Fruit fly (Drosophila melanogaster) whole organism, embryonic: ENCODE results near the gene ATPsynepsilonL.

Experiments
- CG10274 ChIP-seq: fragments of 200-800 bp; sonication (Bioruptor generic); optimal IDR thresholded peaks from 3 replicates; lab custom pipeline; 2017; ENCODE audit warnings: missing biosample characterization, mild to moderate bottlenecking, missing genetic modification characterization
- CG10321 ChIP-seq: fragments of 200-800 bp; sonication (Bioruptor generic); IDR thresholded peaks from 2 replicates; pipeline ENCODE4 v1.3.6; 2022; ENCODE audit warnings: missing biosample characterization, missing genetic modification characterization
- CG10431 ChIP-seq: fragments of 200-800 bp; sonication (Bioruptor generic); optimal IDR thresholded peaks from 3 replicates; lab custom pipeline; 2018; ENCODE audit warnings: missing biosample characterization, mild to moderate bottlenecking, missing genetic modification characterization
- CG10979 ChIP-seq: fragments of 200-800 bp; sonication (Bioruptor generic); optimal IDR thresholded peaks from 2 replicates; lab custom pipeline; 2018; ENCODE audit warnings: missing biosample characterization, mild to moderate bottlenecking, missing genetic modification characterization, moderate library complexity
- CG14050 ChIP-seq: fragments of 200-800 bp; sonication (Bioruptor generic); IDR thresholded peaks from 3 replicates; pipeline ENCODE4 v1.3.6; 2022; ENCODE audit warnings: missing biosample characterization, missing genetic modification characterization
- CG14667 ChIP-seq: fragments of 200-800 bp; sonication (Bioruptor generic); IDR thresholded peaks from 2 replicates; pipeline ENCODE4 v1.3.6; 2022; ENCODE audit warnings: missing biosample characterization, missing genetic modification characterization
- CG14860 ChIP-seq: fragments of 200-800 bp; sonication (Bioruptor generic); IDR thresholded peaks from 3 replicates; pipeline ENCODE4 v1.3.6; 2022; ENCODE audit warnings: missing biosample characterization, missing genetic modification characterization; ENCODE audit not compliant: partially characterized antibody
- CG1529 ChIP-seq: fragments of 200-800 bp; sonication (Bioruptor generic); optimal IDR thresholded peaks from 3 replicates; lab custom pipeline; 2018; ENCODE audit warnings: missing biosample characterization, missing genetic modification characterization
- CG1603 ChIP-seq: fragments of 200-800 bp; sonication (Bioruptor generic); optimal IDR thresholded peaks from 2 replicates; lab custom pipeline; 2019; ENCODE audit warnings: missing biosample characterization, mild to moderate bottlenecking, missing genetic modification characterization, moderate library complexity
- CG17328 ChIP-seq: fragments of 200-800 bp; sonication (Bioruptor generic); IDR thresholded peaks from 2 replicates; pipeline ENCODE4 v1.3.6; 2022; ENCODE audit warnings: missing biosample characterization, missing genetic modification characterization
- CG17568 ChIP-seq: fragments of 200-800 bp; sonication (Bioruptor generic); optimal IDR thresholded peaks from 2 replicates; lab custom pipeline; 2018; ENCODE audit warnings: missing biosample characterization, mild to moderate bottlenecking, missing genetic modification characterization, moderate library complexity
- CG17829 ChIP-seq: fragments of 200-800 bp; optimal IDR thresholded peaks from 2 replicates; lab custom pipeline; 2019; ENCODE audit warnings: missing biosample characterization, mild to moderate bottlenecking, missing genetic modification characterization, moderate library complexity
- CG18599 ChIP-seq: fragments of 200-800 bp; sonication (Bioruptor generic); optimal IDR thresholded peaks from 3 replicates; lab custom pipeline; 2017; ENCODE audit warnings: missing biosample characterization, missing genetic modification characterization, mild to moderate bottlenecking, moderate library complexity, missing genetic modification reagents
- CG3995 ChIP-seq: fragments of 200-800 bp; sonication (Bioruptor generic); optimal IDR thresholded peaks from 3 replicates; lab custom pipeline; 2016; ENCODE audit warnings: missing biosample characterization, missing genetic modification characterization
- CG4282 ChIP-seq: fragments of 200-800 bp; sonication (Bioruptor generic); optimal IDR thresholded peaks from 2 replicates; lab custom pipeline; 2016; ENCODE audit warnings: missing biosample characterization, missing genetic modification characterization
- CG4617 ChIP-seq: fragments of 200-800 bp; sonication (Bioruptor generic); optimal IDR thresholded peaks from 3 replicates; lab custom pipeline; 2016; ENCODE audit warnings: missing biosample characterization, missing genetic modification characterization, borderline replicate concordance
- CG8359 ChIP-seq: fragments of 200-800 bp; sonication (Bioruptor generic); optimal IDR thresholded peaks from 2 replicates; lab custom pipeline; 2017; ENCODE audit warnings: missing biosample characterization, mild to moderate bottlenecking, missing genetic modification characterization, borderline replicate concordance
- CG8924 ChIP-seq: fragments of 200-800 bp; optimal IDR thresholded peaks from 3 replicates; lab custom pipeline; 2019; ENCODE audit warnings: missing biosample characterization, mild to moderate bottlenecking, missing genetic modification characterization, moderate library complexity
- CG9817 ChIP-seq: fragments of 200-800 bp; sonication (Bioruptor generic); optimal IDR thresholded peaks from 2 replicates; lab custom pipeline; 2018; ENCODE audit warnings: missing biosample characterization, mild to moderate bottlenecking, missing genetic modification characterization, moderate library complexity
- Deaf1 ChIP-seq: fragments of 200-800 bp; optimal IDR thresholded peaks from 3 replicates; lab custom pipeline; 2019; ENCODE audit warnings: missing biosample characterization, mild to moderate bottlenecking, missing genetic modification characterization, moderate library complexity
- Doc2 ChIP-seq: fragments of 200-800 bp; sonication (Bioruptor generic); IDR thresholded peaks from 2 replicates; pipeline ENCODE4 v1.3.6; 2022; ENCODE audit warnings: missing biosample characterization, missing genetic modification characterization
- H15 ChIP-seq: fragments of 200-800 bp; sonication (Bioruptor generic); IDR thresholded peaks from 3 replicates; pipeline ENCODE4 v1.3.6; 2022; ENCODE audit warnings: missing biosample characterization, missing genetic modification characterization
- HLH4C ChIP-seq: fragments of 200-800 bp; sonication (Bioruptor generic); IDR thresholded peaks from 3 replicates; pipeline ENCODE4 v1.3.6; 2022; ENCODE audit warnings: missing biosample characterization, missing genetic modification characterization; ENCODE audit not compliant: partially characterized antibody
- Hsf ChIP-seq: fragments of 200-800 bp; sonication (Bioruptor generic); optimal IDR thresholded peaks from 3 replicates; lab custom pipeline; 2016; ENCODE audit warnings: missing biosample characterization, missing genetic modification characterization
- Med ChIP-seq: fragments of 200-800 bp; sonication (Bioruptor generic); peaks from one replicate; lab custom pipeline; 2016; ENCODE audit warnings: missing biosample characterization, missing genetic modification characterization, mild to moderate bottlenecking, inconsistent platforms, moderate library complexity
- Meics ChIP-seq: fragments of 200-800 bp; sonication (Bioruptor generic); optimal IDR thresholded peaks from 2 replicates; lab custom pipeline; 2017; ENCODE audit warnings: missing biosample characterization, mild to moderate bottlenecking, missing genetic modification characterization
- Mes4 ChIP-seq: fragments of 200-800 bp; sonication (Bioruptor generic); optimal IDR thresholded peaks from 2 replicates; lab custom pipeline; 2016; ENCODE audit warnings: missing biosample characterization, missing genetic modification characterization
- Mrtf ChIP-seq: fragments of 200-800 bp; sonication (Bioruptor generic); IDR thresholded peaks from 3 replicates; pipeline ENCODE4 v1.3.6; 2022; ENCODE audit warnings: missing biosample characterization, missing genetic modification characterization
- Trl ChIP-seq, 3 experiments: fragments of >200 bp in 2 of 3; fragments of 200-800 bp in 1 of 3; sonication (Bioruptor generic) in 1 of 3; optimal IDR thresholded peaks; 2 replicates in 1 of 3; 3 replicates in 2 of 3; lab custom pipeline; 2016 to 2017; ENCODE audit warnings: missing biosample characterization in 1 of 3, missing genetic modification characterization in 1 of 3
- ab ChIP-seq: fragments of 200-800 bp; sonication (Bioruptor generic); optimal IDR thresholded peaks from 2 replicates; lab custom pipeline; 2016; ENCODE audit warnings: missing biosample characterization, missing genetic modification characterization
- ap ChIP-seq: fragments of 200-800 bp; sonication (Bioruptor generic); IDR thresholded peaks from 2 replicates; pipeline ENCODE4 v1.3.6; 2022; ENCODE audit warnings: missing biosample characterization, missing genetic modification characterization
- bsh ChIP-seq, 2 experiments: fragments of 200-800 bp; sonication (Bioruptor generic); optimal IDR thresholded peaks; 2 replicates each; lab custom pipeline; 2017 to 2018; ENCODE audit warnings: mild to moderate bottlenecking in 2 of 2, missing biosample characterization in 2 of 2, missing genetic modification characterization in 2 of 2, moderate library complexity in 1 of 2
- chinmo ChIP-seq: fragments of 200-800 bp; sonication (Bioruptor generic); IDR thresholded peaks from 4 replicates; pipeline ENCODE4 v1.3.6; 2022; ENCODE audit warnings: missing biosample characterization, missing genetic modification characterization; ENCODE audit not compliant: partially characterized antibody
- chm ChIP-seq: fragments of 200-800 bp; sonication (Bioruptor generic); IDR thresholded peaks from 2 replicates; pipeline ENCODE4 v1.3.6; 2022; ENCODE audit warnings: missing biosample characterization, missing genetic modification characterization
- dimm ChIP-seq: fragments of 200-800 bp; sonication (Bioruptor generic); IDR thresholded peaks from 2 replicates; pipeline ENCODE4 v1.3.6; 2022; ENCODE audit warnings: missing biosample characterization, missing genetic modification characterization
- fd64A ChIP-seq: fragments of 200-800 bp; sonication (Bioruptor generic); optimal IDR thresholded peaks from 3 replicates; lab custom pipeline; 2018; ENCODE audit warnings: missing biosample characterization, mild to moderate bottlenecking, missing genetic modification characterization
- gcm ChIP-seq: fragments of 200-800 bp; sonication (Bioruptor generic); optimal IDR thresholded peaks from 2 replicates; lab custom pipeline; 2019; ENCODE audit warnings: missing biosample characterization, mild to moderate bottlenecking, missing genetic modification characterization, moderate library complexity
- grn ChIP-seq: fragments of 200-800 bp; sonication (Bioruptor generic); optimal IDR thresholded peaks from 3 replicates; lab custom pipeline; 2017; ENCODE audit warnings: missing biosample characterization, missing genetic modification characterization
- ham ChIP-seq: fragments of 200-800 bp; sonication (Bioruptor generic); IDR thresholded peaks from 2 replicates; pipeline ENCODE4 v1.3.6; 2022; ENCODE audit warnings: missing biosample characterization, missing genetic modification characterization
- lab ChIP-seq: fragments of 200-800 bp; sonication (Bioruptor generic); optimal IDR thresholded peaks from 3 replicates; lab custom pipeline; 2017; ENCODE audit warnings: missing biosample characterization, missing genetic modification characterization, mild to moderate bottlenecking, moderate library complexity, missing genetic modification reagents
- nerfin-1 ChIP-seq: fragments of 200-800 bp; sonication (Bioruptor generic); optimal IDR thresholded peaks from 3 replicates; lab custom pipeline; 2019; ENCODE audit warnings: missing biosample characterization, mild to moderate bottlenecking, missing genetic modification characterization, moderate library complexity
- p53 ChIP-seq: fragments of 200-800 bp; sonication (Bioruptor generic); optimal IDR thresholded peaks from 2 replicates; lab custom pipeline; 2016; ENCODE audit warnings: missing biosample characterization, missing genetic modification characterization
- pros ChIP-seq: fragments of 200-800 bp; sonication (Bioruptor generic); optimal IDR thresholded peaks from 3 replicates; lab custom pipeline; 2019; ENCODE audit warnings: missing biosample characterization, mild to moderate bottlenecking, missing genetic modification characterization, moderate library complexity
- ranshi ChIP-seq: fragments of 200-800 bp; sonication (Bioruptor generic); IDR thresholded peaks from 2 replicates; pipeline ENCODE4 v1.3.6; 2022; ENCODE audit warnings: missing biosample characterization, missing genetic modification characterization
- sens ChIP-seq: fragments of 200-800 bp; sonication (Bioruptor generic); peaks from one replicate; lab custom pipeline; 2016; ENCODE audit warnings: missing biosample characterization, missing genetic modification characterization
- sqz ChIP-seq: fragments of 200-800 bp; sonication (Bioruptor generic); optimal IDR thresholded peaks from 3 replicates; lab custom pipeline; 2018; ENCODE audit warnings: missing biosample characterization, mild to moderate bottlenecking, missing genetic modification characterization
- stwl ChIP-seq: fragments of 200-800 bp; sonication (Bioruptor generic); optimal IDR thresholded peaks from 3 replicates; lab custom pipeline; 2018; ENCODE audit warnings: missing biosample characterization, mild to moderate bottlenecking, missing genetic modification characterization, moderate library complexity
- tin ChIP-seq: fragments of 200-800 bp; sonication (Bioruptor generic); optimal IDR thresholded peaks from 3 replicates; lab custom pipeline; 2016; ENCODE audit warnings: missing biosample characterization, missing genetic modification characterization
- wdn ChIP-seq: fragments of 200-800 bp; sonication (Bioruptor generic); IDR thresholded peaks from 2 replicates; pipeline ENCODE4 v1.3.6; 2022; ENCODE audit warnings: missing biosample characterization, missing genetic modification characterization

Gene ATPsynepsilonL

dm6 chr3R:10132906-10133416 lies 11.4 kb downstream of the ATPsynepsilonL start (continued):
- TF ChIP-seq ranshi: no peak
- TF ChIP-seq CG10431 (GFP tag; lab: Kevin White, UChicago): no peak
- no peak for TF ChIP-seq p53 (GFP tag; lab: Kevin White, UChicago)
- TF ChIP-seq ab (GFP tag; lab: Kevin White, UChicago): no peak
- peak; percentile 40 for TF ChIP-seq Deaf1
- TF ChIP-seq Meics (GFP tag; lab: Kevin White, UChicago): peak; percentile 82
- TF ChIP-seq stwl: peak; percentile 26
- peak; percentile 53 for TF ChIP-seq lab (GFP tag; lab: Kevin White, UChicago)
- TF ChIP-seq bsh (GFP tag; optimal IDR thresholded peaks at IDR 0.05; lab: Kevin White, UChicago): peak in 1 of 2 experiments; percentile 15
- TF ChIP-seq CG18599: peak; percentile 45
- peak; percentile 2 for TF ChIP-seq CG10979 (tag; lab: Kevin White, UChicago)
- TF ChIP-seq CG8924: peak; percentile 15
- no peak for TF ChIP-seq ap
- peak; percentile 51 for TF ChIP-seq CG10274 (GFP tag; lab: Kevin White, UChicago)
- TF ChIP-seq CG17568 (GFP tag; lab: Kevin White, UChicago): no peak
- peak; percentile 49 for TF ChIP-seq sens
- TF ChIP-seq CG4282 (GFP tag; lab: Kevin White, UChicago): no peak
- no peak for TF ChIP-seq CG1529 (GFP tag; lab: Kevin White, UChicago)
- TF ChIP-seq HLH4C (GFP tag; lab: Robert Waterston, UW): no peak
- TF ChIP-seq fd64A (GFP tag; lab: Kevin White, UChicago): no peak
- TF ChIP-seq CG1603 (tag; lab: Kevin White, UChicago): no peak
- no peak for TF ChIP-seq wdn
- peak; percentile 9 for TF ChIP-seq tin (GFP tag; lab: Kevin White, UChicago)
- TF ChIP-seq Doc2 (GFP tag; lab: Robert Waterston, UW): no peak
- TF ChIP-seq CG14860: no peak
- peak; percentile 50 to 71 for TF ChIP-seq Trl (optimal IDR thresholded peaks at IDR 0.05; lab: Kevin White, UChicago)
- peak; percentile 8 for TF ChIP-seq Trl (GFP tag; optimal IDR thresholded peaks at IDR 0.05; lab: Kevin White, UChicago)

- TF ChIP-seq Med (GFP tag; lab: Kevin White, UChicago): peak; percentile 33
- TF ChIP-seq CG10321: 0 out of 2 replicates have a peak, but pooled peaks have one; percentile 1
- TF ChIP-seq pros: peak; percentile 73
- no peak for TF ChIP-seq CG17829 (tag; lab: Kevin White, UChicago)
- TF ChIP-seq CG14050 (GFP tag; lab: Robert Waterston, UW): no peak
- TF ChIP-seq chinmo (GFP tag; lab: Robert Waterston, UW): peak; percentile 79; the same call in 1 of the 4 replicates
- no peak for TF ChIP-seq H15
- no peak for TF ChIP-seq chm (GFP tag; lab: Robert Waterston, UW)
- TF ChIP-seq Mrtf (GFP tag; lab: Robert Waterston, UW): no peak
- no peak for TF ChIP-seq CG4617 (GFP tag; lab: Kevin White, UChicago)
- no peak for TF ChIP-seq Hsf (GFP tag; lab: Kevin White, UChicago)
- no peak for TF ChIP-seq CG9817
- no peak for TF ChIP-seq CG14667 (GFP tag; lab: Robert Waterston, UW)
- TF ChIP-seq gcm (GFP tag; lab: Kevin White, UChicago): no peak
- TF ChIP-seq CG3995 (GFP tag; lab: Kevin White, UChicago): no peak
- TF ChIP-seq ham (GFP tag; lab: Robert Waterston, UW): no peak
- TF ChIP-seq nerfin-1 (tag; lab: Kevin White, UChicago): peak; percentile 58
- TF ChIP-seq dimm (GFP tag; lab: Robert Waterston, UW): no peak
- TF ChIP-seq CG17328 (GFP tag; lab: Robert Waterston, UW): no peak
- no peak for TF ChIP-seq Mes4 (GFP tag; lab: Kevin White, UChicago)
- no peak for TF ChIP-seq CG8359 (GFP tag; lab: Kevin White, UChicago)
- peak; percentile 94 for TF ChIP-seq sqz (GFP tag; lab: Kevin White, UChicago)
- TF ChIP-seq grn (GFP tag; lab: Kevin White, UChicago): no peak
Observed at dm6 chr3R:10133419-10134340, 12.1 kb downstream of the ATPsynepsilonL start.
